Fruit fly (Drosophila melanogaster): ENCODE measurements around the gene CG33270.

Gene CG33270

DNA sequence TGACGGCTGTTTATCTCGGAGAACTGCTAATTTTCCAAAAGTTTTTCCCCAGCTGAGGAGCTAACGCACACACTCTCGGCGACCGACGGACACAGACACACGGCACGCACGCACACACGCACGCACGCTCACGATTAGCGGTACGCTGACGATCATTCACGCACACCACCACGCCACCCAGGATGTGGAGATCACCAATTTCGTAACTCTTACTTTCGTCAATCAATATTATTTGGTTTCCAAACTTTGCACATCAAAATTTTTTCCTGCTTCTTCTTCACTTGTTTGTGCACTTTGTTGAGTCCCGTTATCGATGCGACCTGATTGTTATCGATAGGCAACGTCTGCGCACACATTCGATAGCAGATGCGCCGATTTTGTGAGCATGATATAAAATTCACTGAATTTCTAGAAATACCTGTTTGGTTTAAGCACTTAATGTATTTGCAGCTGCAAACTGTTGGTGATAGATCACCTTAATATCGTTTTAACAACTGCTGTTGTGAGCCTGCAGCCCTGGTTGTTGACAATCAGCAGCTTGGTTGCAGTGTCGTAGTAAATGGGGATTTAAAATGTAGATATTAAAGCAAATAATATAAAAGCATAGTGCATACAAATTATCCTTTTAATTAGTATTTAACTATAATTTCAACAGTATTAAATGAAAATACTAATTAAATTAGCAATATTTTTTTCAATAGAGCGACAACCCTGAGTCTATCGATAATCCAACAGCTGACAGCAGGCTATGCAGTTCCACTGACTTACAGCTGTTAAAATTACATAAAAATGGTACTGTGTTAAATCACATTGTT lies 16.3 kb downstream of the CG33270 start, which contains the start of the genes CG7394 and Mob2 (continued):
- TF ChIP-seq Dip2 (GFP tag; IDR thresholded peaks at IDR 0.05) (peak; percentile 12; the same call in 1 of the 2 replicates), h (optimal IDR thresholded peaks at IDR 0.05) (no peak), Ptx1 (GFP tag; IDR thresholded peaks at IDR 0.05) (peak; percentile 91), CG1529 (GFP tag; optimal IDR thresholded peaks at IDR 0.05) (peak; percentile 63), CG12769 (tag; optimal IDR thresholded peaks at IDR 0.05) (peak; percentile 94), CG14965 (GFP tag; optimal IDR thresholded peaks at IDR 0.05; ENCODE audit: borderline replicate concordance) (peak; percentile 9), cg (GFP tag; optimal IDR thresholded peaks at IDR 0.05) (peak; percentile 91), chm (GFP tag; IDR thresholded peaks at IDR 0.05) (peak; percentile 76), Nf-YB (GFP tag; optimal IDR thresholded peaks at IDR 0.05) (peak; percentile 73), CG6272 (GFP tag; IDR thresholded peaks at IDR 0.05) (peak; percentile 84), exex (tag; optimal IDR thresholded peaks at IDR 0.05) (peak; percentile 68), CG12391 (tag; optimal IDR thresholded peaks at IDR 0.05) (peak; percentile 96), crol (GFP tag; IDR thresholded peaks at IDR 0.05) (no peak; the same call in 1 of the 2 replicates), rib (GFP tag; IDR thresholded peaks at IDR 0.05) (peak; percentile 87), Usf (GFP tag; optimal IDR thresholded peaks at IDR 0.05) (peak; percentile 48), E2f2 (GFP tag; IDR thresholded peaks at IDR 0.05) (peak; percentile 70), CG4424 (GFP tag; optimal IDR thresholded peaks at IDR 0.05) (peak; percentile 88), CG10209 (GFP tag; optimal IDR thresholded peaks at IDR 0.05) (peak; percentile 87), tup (GFP tag; optimal IDR thresholded peaks at IDR 0.05) (peak; percentile 86), fd3F (GFP tag; optimal IDR thresholded peaks at IDR 0.05) (peak; percentile 90), Jarid2 (GFP tag; optimal IDR thresholded peaks at IDR 0.05) (peak; percentile 30), seq (GFP tag; IDR thresholded peaks at IDR 0.05) (peak; percentile 85), sr (GFP tag; IDR thresholded peaks at IDR 0.05) (peak; percentile 51; the same call in 1 of the 3 replicates), emc (GFP tag; optimal IDR thresholded peaks at IDR 0.05) (peak; percentile 65), Kr (GFP tag; optimal IDR thresholded peaks at IDR 0.05) (no peak), crp (GFP tag; optimal IDR thresholded peaks at IDR 0.05) (peak; percentile 96 to 99), CG13287 (GFP tag; IDR thresholded peaks at IDR 0.05; ENCODE audit: partially characterized antibody) (peak; percentile 92), zen (tag; optimal IDR thresholded peaks at IDR 0.05) (peak; percentile 79), zfh1 (GFP tag; IDR thresholded peaks at IDR 0.05) (peak; percentile 89), eyg (GFP tag; optimal IDR thresholded peaks at IDR 0.05) (peak; percentile 64), tx (GFP tag; optimal IDR thresholded peaks at IDR 0.05) (peak; percentile 81), eve (GFP tag; optimal IDR thresholded peaks at IDR 0.05) (peak; percentile 30 to 95), CG15696 (tag; optimal IDR thresholded peaks at IDR 0.05) (peak; percentile 84), CG42726 (GFP tag; IDR thresholded peaks at IDR 0.05; ENCODE audit: partially characterized antibody) (no peak; the same call in 1 of the 2 replicates), CG17328 (GFP tag; IDR thresholded peaks at IDR 0.05) (peak; percentile 92), sens-2 (GFP tag; IDR thresholded peaks at IDR 0.05) (peak; percentile 86), CG7928 (GFP tag; optimal IDR thresholded peaks at IDR 0.05) (peak; percentile 94), Ets65A (GFP tag) (peak; percentile 95), twi (tag; optimal IDR thresholded peaks at IDR 0.05) (peak; percentile 80), CG13296 (GFP tag; optimal IDR thresholded peaks at IDR 0.05) (peak; percentile 83), CoRest (tag; optimal IDR thresholded peaks at IDR 0.05) (peak; percentile 92), HLH54F (GFP tag; optimal IDR thresholded peaks at IDR 0.05) (peak; percentile 81), Nf-YA (GFP tag; IDR thresholded peaks at IDR 0.05) (peak; percentile 76), Mes4 (GFP tag; optimal IDR thresholded peaks at IDR 0.05) (peak; percentile 61), CG12299 (tag; optimal IDR thresholded peaks at IDR 0.05) (peak; percentile 84), sqz (GFP tag; optimal IDR thresholded peaks at IDR 0.05) (peak; percentile 44), Oli (tag; optimal IDR thresholded peaks at IDR 0.05) (peak; percentile 86), sob (GFP tag; IDR thresholded peaks at IDR 0.05) (peak; percentile 93), Hr51 (GFP tag; optimal IDR thresholded peaks at IDR 0.05) (peak; percentile 88 to 92)

Data from whole organism, embryonic.